Fruit fly (Drosophila melanogaster) whole organism, embryonic: Measurements from ENCODE around the gene prtp.
A peak's percentile ranks its signal among the peaks of the same experiment; 100 is the strongest.

Source experiments
- CG10267 ChIP-seq: fragments of 200-800 bp; sonication (Bioruptor generic); optimal IDR thresholded peaks from 2 replicates; lab custom pipeline; 2018; ENCODE audit warnings: missing biosample characterization, mild to moderate bottlenecking, missing genetic modification characterization, moderate library complexity
- CG10366 ChIP-seq: fragments of 200-800 bp; sonication (Bioruptor generic); IDR thresholded peaks from 2 replicates; pipeline ENCODE4 v1.3.6; 2022; ENCODE audit warnings: missing biosample characterization, missing genetic modification characterization
- CG11456 ChIP-seq: fragments of 200-800 bp; sonication (Bioruptor generic); IDR thresholded peaks from 3 replicates; pipeline ENCODE4 v1.3.6; 2022; ENCODE audit warnings: missing biosample characterization, missing genetic modification characterization
- CG11723 ChIP-seq: fragments of 200-800 bp; sonication (Bioruptor generic); optimal IDR thresholded peaks from 2 replicates; lab custom pipeline; 2017; ENCODE audit warnings: missing biosample characterization, mild to moderate bottlenecking, missing genetic modification characterization
- CG17568 ChIP-seq: fragments of 200-800 bp; sonication (Bioruptor generic); optimal IDR thresholded peaks from 2 replicates; lab custom pipeline; 2018; ENCODE audit warnings: missing biosample characterization, mild to moderate bottlenecking, missing genetic modification characterization, moderate library complexity
- CG2116 ChIP-seq: fragments of 200-800 bp; sonication (Bioruptor generic); optimal IDR thresholded peaks from 3 replicates; lab custom pipeline; 2018; ENCODE audit warnings: missing biosample characterization, mild to moderate bottlenecking, missing genetic modification characterization
- CG2120 ChIP-seq: fragments of 200-800 bp; sonication (Bioruptor generic); optimal IDR thresholded peaks from 3 replicates; lab custom pipeline; 2016; ENCODE audit warnings: missing biosample characterization, missing genetic modification characterization
- CG30403 ChIP-seq: fragments of 200-800 bp; sonication (Bioruptor generic); optimal IDR thresholded peaks from 3 replicates; lab custom pipeline; 2016; ENCODE audit warnings: missing biosample characterization, missing genetic modification characterization
- CG3065 ChIP-seq: fragments of 200-800 bp; sonication (Bioruptor generic); optimal IDR thresholded peaks from 2 replicates; lab custom pipeline; 2016; ENCODE audit warnings: missing biosample characterization, missing genetic modification characterization
- CG3163 ChIP-seq: fragments of 200-800 bp; sonication (Bioruptor generic); optimal IDR thresholded peaks from 3 replicates; lab custom pipeline; 2016; ENCODE audit warnings: missing biosample characterization, missing genetic modification characterization
- CG32767 ChIP-seq: fragments of 200-800 bp; sonication (Bioruptor generic); IDR thresholded peaks from 2 replicates; pipeline ENCODE4 v1.3.6; 2022; ENCODE audit warnings: missing biosample characterization, missing genetic modification characterization
- CG3281 ChIP-seq: fragments of 200-800 bp; sonication (Bioruptor generic); optimal IDR thresholded peaks from 3 replicates; lab custom pipeline; 2017; ENCODE audit warnings: missing biosample characterization, mild to moderate bottlenecking, missing genetic modification characterization
- CG34376 ChIP-seq: fragments of 200-800 bp; sonication (Bioruptor generic); optimal IDR thresholded peaks from 2 replicates; lab custom pipeline; 2018; ENCODE audit warnings: missing biosample characterization, mild to moderate bottlenecking, missing genetic modification characterization
- CG3726 ChIP-seq: fragments of 200-800 bp; sonication (Bioruptor generic); IDR thresholded peaks from 3 replicates; pipeline ENCODE4, ENCODE4 v1.3.6; 2022; ENCODE audit warnings: missing biosample characterization, missing genetic modification characterization
- CG3995 ChIP-seq: fragments of 200-800 bp; sonication (Bioruptor generic); optimal IDR thresholded peaks from 3 replicates; lab custom pipeline; 2016; ENCODE audit warnings: missing biosample characterization, missing genetic modification characterization
- CG4360 ChIP-seq: fragments of 200-800 bp; sonication (Bioruptor generic); IDR thresholded peaks from 2 replicates; pipeline ENCODE4 v1.3.6; 2022; ENCODE audit warnings: missing biosample characterization, missing genetic modification characterization
- CG5953 ChIP-seq: fragments of 200-800 bp; sonication (Bioruptor generic); IDR thresholded peaks from 2 replicates; pipeline ENCODE4 v1.3.6; 2022; ENCODE audit warnings: missing biosample characterization, missing genetic modification characterization
- CG7372 ChIP-seq: fragments of 200-800 bp; sonication (Bioruptor generic); IDR thresholded peaks from 2 replicates; pipeline ENCODE4 v1.3.6; 2022; ENCODE audit warnings: missing biosample characterization, missing genetic modification characterization
- CG7839 ChIP-seq: fragments of 200-800 bp; sonication (Bioruptor generic); optimal IDR thresholded peaks from 3 replicates; lab custom pipeline; 2018; ENCODE audit warnings: missing biosample characterization, mild to moderate bottlenecking, missing genetic modification characterization, moderate library complexity
- CG8290 ChIP-seq, 3 experiments: fragments of 200-800 bp; sonication (Bioruptor generic); optimal IDR thresholded peaks; 2 replicates each; lab custom pipeline; 2016 to 2019; ENCODE audit warnings: missing biosample characterization in 3 of 3, missing genetic modification characterization in 3 of 3, mild to moderate bottlenecking in 2 of 3, moderate library complexity in 1 of 3
- CG8388 ChIP-seq: fragments of 200-800 bp; sonication (Bioruptor generic); optimal IDR thresholded peaks from 2 replicates; lab custom pipeline; 2019; ENCODE audit warnings: missing biosample characterization, mild to moderate bottlenecking, missing genetic modification characterization, moderate library complexity
- Dp ChIP-seq: fragments of 200-800 bp; sonication (Bioruptor generic); optimal IDR thresholded peaks from 2 replicates; lab custom pipeline; 2018; ENCODE audit warnings: missing biosample characterization, mild to moderate bottlenecking, missing genetic modification characterization, moderate library complexity
- Gug ChIP-seq: fragments of 200-800 bp; sonication (Bioruptor generic); IDR thresholded peaks from 4 replicates; pipeline ENCODE4 v1.3.6; 2022; ENCODE audit warnings: missing biosample characterization, missing genetic modification characterization
- HLH3B ChIP-seq: fragments of 200-800 bp; sonication (Bioruptor generic); IDR thresholded peaks from 2 replicates; pipeline ENCODE4 v1.3.6; 2022; ENCODE audit warnings: missing biosample characterization, missing genetic modification characterization
- MBD-R2 ChIP-seq: fragments of 200-800 bp; sonication (Bioruptor generic); IDR thresholded peaks from 2 replicates; pipeline ENCODE4 v1.3.6; 2022; ENCODE audit warnings: missing biosample characterization, missing genetic modification characterization
- Myb ChIP-seq: fragments of 200-800 bp; sonication (Bioruptor generic); optimal IDR thresholded peaks from 2 replicates; lab custom pipeline; 2016; ENCODE audit warnings: missing biosample characterization, missing genetic modification characterization
- Pdp1 ChIP-seq, 2 experiments: fragments of 200-800 bp; sonication (Bioruptor generic); optimal IDR thresholded peaks; 3 replicates each; lab custom pipeline; 2016; ENCODE audit warnings: missing biosample characterization in 2 of 2, missing genetic modification characterization in 2 of 2, mild to moderate bottlenecking in 1 of 2, moderate library complexity in 1 of 2
- Rx ChIP-seq: fragments of 200-800 bp; sonication (Bioruptor generic); IDR thresholded peaks from 2 replicates; pipeline ENCODE4 v1.3.6; 2022; ENCODE audit warnings: missing biosample characterization, missing genetic modification characterization
- Sox100B ChIP-seq: fragments of 200-800 bp; sonication (Bioruptor generic); optimal IDR thresholded peaks from 3 replicates; lab custom pipeline; 2018; ENCODE audit warnings: missing biosample characterization, mild to moderate bottlenecking, missing genetic modification characterization
- Spps ChIP-seq: fragments of 200-800 bp; sonication (Bioruptor generic); optimal IDR thresholded peaks from 2 replicates; lab custom pipeline; 2018; ENCODE audit warnings: missing biosample characterization, mild to moderate bottlenecking, missing genetic modification characterization
- Taf1 ChIP-seq: fragments of 200-800 bp; sonication (Bioruptor generic); IDR thresholded peaks from 2 replicates; pipeline ENCODE4 v1.3.6; 2022; ENCODE audit warnings: missing biosample characterization, missing genetic modification characterization
- bowl ChIP-seq: fragments of 200-800 bp; sonication (Bioruptor generic); IDR thresholded peaks from 2 replicates; pipeline ENCODE4 v1.3.6; 2022; ENCODE audit warnings: missing biosample characterization, missing genetic modification characterization
- cg ChIP-seq: fragments of 200-800 bp; sonication (Bioruptor generic); optimal IDR thresholded peaks from 3 replicates; lab custom pipeline; 2019; ENCODE audit warnings: missing biosample characterization, mild to moderate bottlenecking, missing genetic modification characterization, moderate library complexity
- dmrt99B ChIP-seq: fragments of 200-800 bp; sonication (Bioruptor generic); optimal IDR thresholded peaks from 2 replicates; lab custom pipeline; 2018; ENCODE audit warnings: missing biosample characterization, mild to moderate bottlenecking, missing genetic modification characterization, moderate library complexity
- grn ChIP-seq: fragments of 200-800 bp; sonication (Bioruptor generic); optimal IDR thresholded peaks from 3 replicates; lab custom pipeline; 2017; ENCODE audit warnings: missing biosample characterization, missing genetic modification characterization
- ham ChIP-seq: fragments of 200-800 bp; sonication (Bioruptor generic); IDR thresholded peaks from 2 replicates; pipeline ENCODE4 v1.3.6; 2022; ENCODE audit warnings: missing biosample characterization, missing genetic modification characterization
- her ChIP-seq: fragments of 200-800 bp; sonication (Bioruptor generic); optimal IDR thresholded peaks from 2 replicates; lab custom pipeline; 2016; ENCODE audit warnings: missing biosample characterization, missing genetic modification characterization
- ken ChIP-seq: fragments of 200-800 bp; sonication (Bioruptor generic); IDR thresholded peaks from 3 replicates; pipeline ENCODE4 v1.3.6; 2022; ENCODE audit warnings: missing biosample characterization, missing genetic modification characterization
- lbe ChIP-seq: fragments of 200-800 bp; sonication (Bioruptor generic); optimal IDR thresholded peaks from 2 replicates; lab custom pipeline; 2016; ENCODE audit warnings: missing biosample characterization, mild to moderate bottlenecking, missing genetic modification characterization
- lilli ChIP-seq: fragments of 200-800 bp; sonication (Bioruptor generic); optimal IDR thresholded peaks from 3 replicates; lab custom pipeline; 2016; ENCODE audit warnings: missing biosample characterization, missing genetic modification characterization
- pan ChIP-seq, 4 experiments: fragments of >200 bp in 3 of 4; fragments of 200-800 bp in 1 of 4; sonication (Bioruptor generic) in 1 of 4; optimal IDR thresholded peaks in 3 of 4; IDR thresholded peaks in 1 of 4; 2 replicates each; pipeline versions ENCODE4 v1.3.6 to Lab custom; 2017 to 2022; ENCODE audit warnings: missing biosample characterization in 2 of 4, missing genetic modification characterization in 2 of 4, mixed read lengths in 1 of 4
- sim ChIP-seq: fragments of 200-800 bp; sonication (Bioruptor generic); IDR thresholded peaks from 2 replicates; pipeline ENCODE4 v1.3.6; 2022; ENCODE audit warnings: missing biosample characterization, missing genetic modification characterization
- slou ChIP-seq: fragments of 200-800 bp; sonication (Bioruptor generic); optimal IDR thresholded peaks from 3 replicates; lab custom pipeline; 2016; ENCODE audit warnings: missing biosample characterization, missing genetic modification characterization
- so ChIP-seq: fragments of 200-800 bp; sonication (Bioruptor generic); IDR thresholded peaks from 3 replicates; pipeline ENCODE4 v1.3.6; 2022; ENCODE audit warnings: missing biosample characterization, missing genetic modification characterization
- tll ChIP-seq, 2 experiments: fragments of 200-800 bp in 1 of 2; fragments of >200 bp in 1 of 2; sonication (Bioruptor generic) in 1 of 2; optimal IDR thresholded peaks; 2 replicates each; lab custom pipeline; 2017 to 2019; ENCODE audit warnings: missing biosample characterization in 2 of 2, missing genetic modification characterization in 2 of 2, mild to moderate bottlenecking in 1 of 2, moderate library complexity in 1 of 2
- unc-4 ChIP-seq: fragments of 200-800 bp; sonication (Bioruptor generic); IDR thresholded peaks from 2 replicates; pipeline ENCODE4 v1.3.6; 2022; ENCODE audit warnings: missing biosample characterization, missing genetic modification characterization; ENCODE audit not compliant: partially characterized antibody
- vfl ChIP-seq: fragments of 200-800 bp; sonication (Bioruptor generic); optimal IDR thresholded peaks from 2 replicates; lab custom pipeline; 2016; ENCODE audit warnings: missing biosample characterization, missing genetic modification characterization
- vvl ChIP-seq: fragments of 200-800 bp; sonication (Bioruptor generic); IDR thresholded peaks from 2 replicates; pipeline ENCODE4 v1.3.6; 2022; ENCODE audit warnings: missing biosample characterization, missing genetic modification characterization
- wdn ChIP-seq: fragments of 200-800 bp; sonication (Bioruptor generic); IDR thresholded peaks from 2 replicates; pipeline ENCODE4 v1.3.6; 2022; ENCODE audit warnings: missing biosample characterization, missing genetic modification characterization

The prtp gene

DNA sequence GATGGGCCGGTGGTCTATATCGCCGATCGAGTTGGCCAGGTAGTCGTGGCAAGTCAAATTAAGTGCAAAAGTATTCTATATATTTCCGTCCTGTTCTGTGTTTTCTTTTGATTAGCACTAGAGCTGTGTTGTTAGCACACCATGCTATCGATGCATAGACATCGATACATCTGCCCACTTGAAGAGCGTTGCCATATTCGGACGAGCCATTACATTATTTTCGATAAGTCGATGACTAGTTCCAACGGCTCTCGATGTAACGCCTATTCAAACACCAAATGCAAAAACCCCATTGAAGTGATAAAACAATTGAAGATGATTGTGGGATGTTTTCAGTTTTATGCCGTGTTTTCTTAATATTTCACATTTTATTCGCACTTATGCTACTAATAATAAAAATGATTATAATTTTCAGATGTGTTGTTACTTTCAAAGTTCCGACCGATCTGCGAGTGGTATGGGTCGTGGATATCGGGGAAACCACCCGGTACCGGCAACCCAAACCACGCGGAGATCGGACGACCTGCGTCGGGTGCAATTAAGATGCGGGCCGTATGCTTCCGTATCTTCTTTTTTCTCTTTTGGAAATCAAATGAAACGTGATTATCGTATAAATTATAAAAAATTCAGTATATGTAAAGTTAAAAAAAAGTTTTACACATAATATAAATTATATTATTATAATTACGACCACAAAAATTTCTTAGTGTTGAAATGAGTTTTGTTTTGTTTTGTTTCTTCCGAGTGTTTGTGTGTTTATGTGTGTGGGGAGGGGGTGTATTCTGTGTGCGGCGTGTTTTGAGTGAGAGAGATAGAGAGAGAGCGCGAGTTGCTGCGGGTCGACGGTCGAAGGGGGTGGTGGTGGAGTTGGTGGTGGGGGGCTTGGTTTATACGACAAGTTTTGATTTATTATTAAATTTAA is 6.5 kb upstream of the prtp start, which contains the start of gene FucT6 (continued):
- TF ChIP-seq HLH3B (no peak), slou (GFP tag; lab: Kevin White, UChicago) (no peak), CG3281 (peak; percentile 21), grn (GFP tag; lab: Kevin White, UChicago) (no peak), ham (GFP tag; lab: Robert Waterston, UW) (no peak), CG34376 (GFP tag; lab: Kevin White, UChicago) (no peak), pan (optimal IDR thresholded peaks at IDR 0.05; lab: Kevin White, UChicago) (no peak), pan (GFP tag; optimal IDR thresholded peaks at IDR 0.05 in 1 of 2, IDR thresholded peaks at IDR 0.05 in 1 of 2) (peak in 1 of 2 experiments; percentile 36), so (GFP tag; lab: Robert Waterston, UW) (0 out of 3 replicates have a peak, but pooled peaks have one; percentile 13), sim (GFP tag; lab: Robert Waterston, UW) (no peak), CG3995 (no peak), ken (GFP tag; lab: Robert Waterston, UW) (no peak), Sox100B (GFP tag; lab: Kevin White, UChicago) (no peak), CG10366 (no peak), CG8290 (GFP tag; optimal IDR thresholded peaks at IDR 0.05; lab: Kevin White, UChicago) (peak; percentile 13), CG8290 (tag; optimal IDR thresholded peaks at IDR 0.05; lab: Kevin White, UChicago) (no peak), dmrt99B (no peak), CG2120 (GFP tag; lab: Kevin White, UChicago) (no peak), MBD-R2 (GFP tag; lab: Robert Waterston, UW) (peak; percentile 72), unc-4 (GFP tag; lab: Robert Waterston, UW) (peak; percentile 85), bowl (GFP tag; lab: Robert Waterston, UW) (no peak), Taf1 (GFP tag; lab: Robert Waterston, UW) (no peak), CG8388 (GFP tag; lab: Kevin White, UChicago) (no peak), wdn (no peak), CG7839 (no peak), CG5953 (GFP tag; lab: Robert Waterston, UW) (no peak), CG3065 (GFP tag; lab: Kevin White, UChicago) (no peak), CG4360 (GFP tag; lab: Robert Waterston, UW) (no peak), CG10267 (tag; lab: Kevin White, UChicago) (peak; percentile 62), lbe (GFP tag; lab: Kevin White, UChicago) (no peak), cg (GFP tag; lab: Kevin White, UChicago) (peak; percentile 54), CG17568 (GFP tag; lab: Kevin White, UChicago) (no peak), vfl (no peak), CG3726 (no peak), CG32767 (GFP tag; lab: Robert Waterston, UW) (no peak), CG11723 (GFP tag; lab: Kevin White, UChicago) (no peak), CG7372 (no peak), Rx (no peak), CG3163 (GFP tag; lab: Kevin White, UChicago) (no peak), tll (GFP tag; optimal IDR thresholded peaks at IDR 0.05; lab: Kevin White, UChicago) (no peak), vvl (GFP tag; lab: Robert Waterston, UW) (peak; percentile 28; the same call in 1 of the 2 replicates), Pdp1 (GFP tag; optimal IDR thresholded peaks at IDR 0.05; lab: Kevin White, UChicago) (peak in 1 of 2 experiments; percentile 67), CG11456 (no peak), Myb (GFP tag; lab: Kevin White, UChicago) (peak; percentile 99), CG30403 (no peak), lilli (GFP tag; lab: Kevin White, UChicago) (no peak), Dp (GFP tag; lab: Kevin White, UChicago) (peak; percentile 71), her (GFP tag; lab: Kevin White, UChicago) (peak; percentile 9), Gug (GFP tag; lab: Robert Waterston, UW) (no peak), Spps (tag; lab: Kevin White, UChicago) (no peak), CG2116 (GFP tag; lab: Kevin White, UChicago) (peak; percentile 86)
